Worm (Caenorhabditis elegans): Measurements from ENCODE around the gene clec-20.

- no peak for TF ChIP-seq mep-1 (tag; optimal IDR thresholded peaks at IDR 0.05)
- no peak for TF ChIP-seq sptf-1 (tag; optimal IDR thresholded peaks at IDR 0.05)
- TF ChIP-seq ham-2 (GFP tag; optimal IDR thresholded peaks at IDR 0.05), result no peak
- no peak for TF ChIP-seq unc-62 (GFP tag; optimal IDR thresholded peaks at IDR 0.05)
Observed at ce11 chrII:1640496-1640895, 45.5 kb upstream of the clec-20 start, which contains the start of gene srh-72.
